Worm (Caenorhabditis elegans): ENCODE measurements around the gene npr-5.

DNA sequence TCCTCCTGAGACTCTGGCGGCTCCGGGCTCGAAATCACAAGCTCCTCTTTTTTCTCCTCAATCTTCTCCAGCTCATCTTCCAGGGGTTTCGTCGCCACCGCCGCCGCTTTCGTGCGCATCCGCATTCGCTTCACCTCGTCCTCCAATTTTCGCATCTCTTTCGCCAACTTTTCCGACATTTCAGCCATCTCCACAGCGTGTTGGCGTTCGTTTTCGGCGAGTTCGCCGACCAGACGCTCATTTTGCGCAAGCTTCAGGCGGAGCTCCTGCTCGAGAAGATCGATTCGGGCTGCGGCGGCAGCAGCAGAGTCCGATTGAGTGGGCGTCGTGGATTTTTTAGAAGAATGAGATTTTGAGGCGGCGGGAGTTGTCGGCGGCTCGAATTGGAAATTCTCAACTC is 21.8 kb upstream of the npr-5 start:
- TF ChIP-seq ceh-13 (GFP tag; optimal IDR thresholded peaks at IDR 0.05), result no peak
- TF ChIP-seq B0310.2 (tag; optimal IDR thresholded peaks at IDR 0.05), result no peak
- no peak for TF ChIP-seq hmbx-1 (tag; optimal IDR thresholded peaks at IDR 0.05)
- TF ChIP-seq hnd-1 (tag; optimal IDR thresholded peaks at IDR 0.05), result no peak
- TF ChIP-seq ceh-36 (tag; optimal IDR thresholded peaks at IDR 0.05), result no peak
- TF ChIP-seq hmg-4 (GFP tag; optimal IDR thresholded peaks at IDR 0.05), result no peak
